Fruit fly (Drosophila melanogaster) Kc167 (cell line): ENCODE measurements around the gene Sirt2.

ENCODE experiments used
- Myc ChIP-seq: fragments of >200 bp; optimal IDR thresholded peaks from 2 replicates; lab custom pipeline; 2017; ENCODE audit warnings: missing external identifiers
- Sin3A ChIP-seq: fragments of >200 bp; optimal IDR thresholded peaks from 2 replicates; lab custom pipeline; 2018; ENCODE audit warnings: missing external identifiers
- h ChIP-seq: fragments of >200 bp; optimal IDR thresholded peaks from 3 replicates; lab custom pipeline; 2018; ENCODE audit warnings: missing external identifiers
- psq ChIP-seq: fragments of >200 bp; optimal IDR thresholded peaks from 2 replicates; lab custom pipeline; 2017; ENCODE audit warnings: missing external identifiers

dm6 chr3R:20292880-20293491, 35.3 kb upstream of the Sirt2 start:
- TF ChIP-seq psq (lab: Kevin White, UChicago), result no peak
- TF ChIP-seq Myc (lab: Kevin White, UChicago), result no peak
- TF ChIP-seq Sin3A (lab: Kevin White, UChicago), result no peak
- TF ChIP-seq h, result no peak
